Fruit fly (Drosophila melanogaster): ENCODE data around the gene Acp24A4.

The Acp24A4 gene

DNA sequence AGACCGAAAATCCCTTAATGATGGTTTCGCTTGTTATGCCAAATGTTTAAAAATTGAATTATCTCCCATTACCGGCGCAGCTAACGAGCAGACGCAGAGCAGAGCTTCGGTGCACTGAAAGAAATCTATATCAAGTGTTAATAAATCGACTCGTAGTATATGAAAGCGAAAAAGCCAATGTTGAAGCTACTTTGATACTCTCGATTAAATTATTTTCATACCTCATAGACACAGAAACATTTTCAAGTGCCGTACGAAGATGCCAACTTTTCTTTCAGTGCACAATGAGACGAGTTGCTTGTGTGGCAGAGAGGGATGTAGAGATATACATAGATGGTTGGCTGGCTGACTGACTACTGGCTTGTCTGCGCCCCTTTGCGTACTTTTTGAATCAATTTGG, 17.9 kb downstream of the Acp24A4 start (continued):
- TF ChIP-seq bsh (GFP tag; optimal IDR thresholded peaks at IDR 0.05), result peak in 1 of 2 experiments; percentile 66
- TF ChIP-seq crc (GFP tag; optimal IDR thresholded peaks at IDR 0.05), result no peak
- TF ChIP-seq so (GFP tag; IDR thresholded peaks at IDR 0.05), result no peak
- no peak for TF ChIP-seq CG4282 (GFP tag; optimal IDR thresholded peaks at IDR 0.05)
- TF ChIP-seq CG11085 (GFP tag; IDR thresholded peaks at IDR 0.05), result no peak
- 0 out of 2 replicates have a peak, but pooled peaks have one; percentile 20 for TF ChIP-seq ttk (GFP tag; IDR thresholded peaks at IDR 0.05)
- TF ChIP-seq Dip3 (GFP tag; optimal IDR thresholded peaks at IDR 0.05), result no peak
- TF ChIP-seq CG11456 (GFP tag; IDR thresholded peaks at IDR 0.05), result no peak
- no peak for TF ChIP-seq ash1 (GFP tag; optimal IDR thresholded peaks at IDR 0.05)
- TF ChIP-seq pros (GFP tag; optimal IDR thresholded peaks at IDR 0.05), result no peak
- TF ChIP-seq dysf (GFP tag; IDR thresholded peaks at IDR 0.05), result no peak
- TF ChIP-seq lilli (GFP tag; optimal IDR thresholded peaks at IDR 0.05), result peak; percentile 9
- TF ChIP-seq CG9817 (tag; optimal IDR thresholded peaks at IDR 0.05), result peak; percentile 4
- TF ChIP-seq cato (GFP tag; optimal IDR thresholded peaks at IDR 0.05; ENCODE audit: borderline replicate concordance), result no peak
- TF ChIP-seq TFAM (GFP tag; optimal IDR thresholded peaks at IDR 0.05), result no peak
- TF ChIP-seq nerfin-2 (GFP tag; IDR thresholded peaks at IDR 0.05; ENCODE audit: partially characterized antibody), result no peak
- TF ChIP-seq Atf3 (GFP tag; optimal IDR thresholded peaks at IDR 0.05), result no peak
- 0 out of 2 replicates have a peak, but pooled peaks have one; percentile 7 for TF ChIP-seq CG32772 (GFP tag; IDR thresholded peaks at IDR 0.05)
- no peak for TF ChIP-seq ro (GFP tag; IDR thresholded peaks at IDR 0.05)
- no peak for TF ChIP-seq CG13287 (GFP tag; IDR thresholded peaks at IDR 0.05; ENCODE audit: partially characterized antibody)
- no peak for TF ChIP-seq Vsx1 (GFP tag; optimal IDR thresholded peaks at IDR 0.05)
- peak; percentile 24 for TF ChIP-seq Chrac-16 (GFP tag; optimal IDR thresholded peaks at IDR 0.05)
- TF ChIP-seq CHES-1-like (GFP tag; optimal IDR thresholded peaks at IDR 0.05), result no peak
- TF ChIP-seq CG13624 (GFP tag; optimal IDR thresholded peaks at IDR 0.05), result no peak
- TF ChIP-seq CG18619 (GFP tag; optimal IDR thresholded peaks at IDR 0.05), result no peak
- TF ChIP-seq prd (optimal IDR thresholded peaks at IDR 0.05), result no peak
- peak; percentile 71 for TF ChIP-seq prd (GFP tag; IDR thresholded peaks at IDR 0.05)
- no peak for TF ChIP-seq gro (GFP tag; optimal IDR thresholded peaks at IDR 0.05)
- no peak for TF ChIP-seq gfzf (GFP tag; optimal IDR thresholded peaks at IDR 0.05)
- no peak for TF ChIP-seq NFAT (GFP tag; IDR thresholded peaks at IDR 0.05)
- no peak for TF ChIP-seq CkIIα-i1 (GFP tag; IDR thresholded peaks at IDR 0.05)
- no peak for TF ChIP-seq C15 (GFP tag; IDR thresholded peaks at IDR 0.05)
- no peak for TF ChIP-seq CG14050 (GFP tag; IDR thresholded peaks at IDR 0.05)
- TF ChIP-seq lola (GFP tag; optimal IDR thresholded peaks at IDR 0.05), result peak in 1 of 3 experiments; percentile 72
- peak; percentile 69 for TF ChIP-seq ci (GFP tag; IDR thresholded peaks at IDR 0.05)
- TF ChIP-seq Ets65A (GFP tag), result peak; percentile 77
- TF ChIP-seq Tbp (GFP tag; optimal IDR thresholded peaks at IDR 0.05), result no peak
- no peak for TF ChIP-seq CG7987 (GFP tag; optimal IDR thresholded peaks at IDR 0.05)
- no peak for TF ChIP-seq sqz (GFP tag; optimal IDR thresholded peaks at IDR 0.05)
- TF ChIP-seq CG10321 (GFP tag; IDR thresholded peaks at IDR 0.05), result no peak
- no peak for TF ChIP-seq CG8359 (GFP tag; optimal IDR thresholded peaks at IDR 0.05; ENCODE audit: borderline replicate concordance)
- TF ChIP-seq sob (GFP tag; IDR thresholded peaks at IDR 0.05), result no peak; the same call in 1 of the 2 replicates
- no peak for TF ChIP-seq Lim3 (GFP tag; IDR thresholded peaks at IDR 0.05)
- peak; percentile 57 for TF ChIP-seq CG1603 (tag; optimal IDR thresholded peaks at IDR 0.05)
- TF ChIP-seq bigmax (GFP tag; optimal IDR thresholded peaks at IDR 0.05), result no peak
- TF ChIP-seq crol (GFP tag; IDR thresholded peaks at IDR 0.05), result no peak
- no peak for TF ChIP-seq bowl (GFP tag; IDR thresholded peaks at IDR 0.05)
- TF ChIP-seq ERR (GFP tag; optimal IDR thresholded peaks at IDR 0.05), result no peak
- TF ChIP-seq fd3F (GFP tag; optimal IDR thresholded peaks at IDR 0.05), result no peak
- TF ChIP-seq dmrt99B (tag; optimal IDR thresholded peaks at IDR 0.05), result peak; percentile 57
- TF ChIP-seq MBD-R2 (GFP tag; IDR thresholded peaks at IDR 0.05), result no peak
- peak; percentile 44 for TF ChIP-seq nmo (GFP tag; optimal IDR thresholded peaks at IDR 0.05)

Data from whole organism, embryonic.